Worm (Caenorhabditis elegans) whole organism, midembryonic: Measurements from ENCODE around the gene mrps-35.

Source experiments
- T22C8.4 ChIP-seq: fragments of 200-800 bp; sonication (Bioruptor generic); IDR thresholded peaks from 2 replicates; pipeline ENCODE4 v1.3.6; 2022; ENCODE audit warnings: missing genetic modification characterization, missing compliant biosample characterization
- cog-1 ChIP-seq: sonication (generic microtip); optimal IDR thresholded peaks from 2 replicates; lab custom pipeline; 2016; ENCODE audit warnings: missing genetic modification characterization, missing compliant biosample characterization
- flt-1 ChIP-seq: fragments of 200-800 bp; sonication (Bioruptor generic); IDR thresholded peaks from 2 replicates; pipeline ENCODE4 v1.3.6; 2022; ENCODE audit warnings: missing genetic modification characterization, missing compliant biosample characterization
- klf-2 ChIP-seq: fragments of 200-800 bp; sonication (Bioruptor generic); conservative IDR thresholded peaks from 2 replicates; pipeline ENCODE4 v1.3.6; 2022; ENCODE audit warnings: missing genetic modification reagents, missing genetic modification characterization, missing compliant biosample characterization
- med-1 ChIP-seq: sonication (generic microtip); optimal IDR thresholded peaks from 2 replicates; lab custom pipeline; 2017; ENCODE audit warnings: missing genetic modification characterization, mild to moderate bottlenecking, missing compliant biosample characterization, antibody characterized with exemption, missing genetic modification reagents; ENCODE audit not compliant: insufficient read depth
- ref-1 ChIP-seq: fragments of 200-800 bp; sonication (Bioruptor generic); conservative IDR thresholded peaks from 2 replicates; pipeline ENCODE4 v1.3.6; 2022; ENCODE audit warnings: missing genetic modification reagents, missing genetic modification characterization, missing compliant biosample characterization
- tab-1 ChIP-seq: fragments of 200-800 bp; sonication (Bioruptor generic); IDR thresholded peaks from 2 replicates; pipeline ENCODE4 v1.3.6; 2022; ENCODE audit warnings: missing genetic modification characterization, missing compliant biosample characterization
- ztf-23 ChIP-seq: fragments of 200-800 bp; sonication (Bioruptor generic); IDR thresholded peaks from 2 replicates; pipeline ENCODE4 v1.3.6; 2022; ENCODE audit warnings: missing genetic modification reagents, missing genetic modification characterization, missing compliant biosample characterization
- ztf-29 ChIP-seq: fragments of 200-800 bp; sonication (Bioruptor generic); IDR thresholded peaks from 2 replicates; pipeline ENCODE4 v1.3.6; 2022; ENCODE audit warnings: missing genetic modification reagents, missing genetic modification characterization, missing compliant biosample characterization

The mrps-35 gene

ce11 chrV:19026163-19026562, 45.1 kb downstream of the mrps-35 start, which contains the start of gene Y39B6A.25:
Y39B6A.25 (plus strand) TSS chrV:19026463.
- no peak for TF ChIP-seq ref-1 (GFP tag; lab: Robert Waterston, UW)
- no peak for TF ChIP-seq med-1 (GFP tag; lab: Kevin White, UChicago)
- TF ChIP-seq klf-2 (GFP tag; lab: Robert Waterston, UW) = no peak
- TF ChIP-seq ztf-23 = no peak
- no peak for TF ChIP-seq ztf-29
- TF ChIP-seq flt-1 (GFP tag; lab: Robert Waterston, UW) = no peak
- no peak for TF ChIP-seq tab-1
- no peak for TF ChIP-seq T22C8.4
- TF ChIP-seq cog-1 = no peak

ce11 chrV:19026757-19027156, 45.7 kb downstream of the mrps-35 start:
- TF ChIP-seq T22C8.4 = peak; percentile 82

- TF ChIP-seq med-1 (GFP tag; lab: Kevin White, UChicago) = no peak
- peak; percentile 91 for TF ChIP-seq T22C8.4
- TF ChIP-seq tab-1 = no peak
- TF ChIP-seq ref-1 (GFP tag; lab: Robert Waterston, UW) = no peak
These were observed 46.2 kb downstream of the mrps-35 start for ce11 chrV:19027338-19027737.

ce11 chrV:19031456-19031855, 50.4 kb downstream of the mrps-35 start, which contains the start of gene Y39B6A.27:
Y39B6A.27 (plus strand) TSS chrV:19031756.
- TF ChIP-seq ztf-23 (no peak), cog-1 (no peak), T22C8.4 (no peak), tab-1 (no peak), med-1 (GFP tag; lab: Kevin White, UChicago) (no peak), ztf-29 (no peak), flt-1 (GFP tag; lab: Robert Waterston, UW) (no peak), ref-1 (GFP tag; lab: Robert Waterston, UW) (no peak), klf-2 (GFP tag; lab: Robert Waterston, UW) (no peak)
